Worm (Caenorhabditis elegans) whole organism, L4/young adult: ENCODE measurements around the gene T22E5.1.

Experiments
- W03F9.2 ChIP-seq: fragments of 150-350 bp; optimal IDR thresholded peaks from 2 replicates; lab custom pipeline; 2014; ENCODE audit warnings: missing biosample characterization, missing genetic modification characterization
- dao-5 ChIP-seq: sonication (generic microtip); optimal IDR thresholded peaks from 2 replicates; lab custom pipeline; 2016; ENCODE audit warnings: missing genotype, missing genetic modification characterization, moderate library complexity, missing compliant biosample characterization

ce11 chrX:6369717-6370116 lies 43.0 kb upstream of the T22E5.1 start, which contains the start of gene C03B1.2:
- no peak for TF ChIP-seq dao-5 (tag; lab: Kevin White, UChicago)
- no peak for TF ChIP-seq W03F9.2 (tag; lab: Kevin White, UChicago)
